Fruit fly (Drosophila melanogaster): ENCODE results near the gene ND-ASHI.
A peak's percentile ranks its signal among the peaks of the same experiment; 100 is the strongest.

ND-ASHI gene

DNA sequence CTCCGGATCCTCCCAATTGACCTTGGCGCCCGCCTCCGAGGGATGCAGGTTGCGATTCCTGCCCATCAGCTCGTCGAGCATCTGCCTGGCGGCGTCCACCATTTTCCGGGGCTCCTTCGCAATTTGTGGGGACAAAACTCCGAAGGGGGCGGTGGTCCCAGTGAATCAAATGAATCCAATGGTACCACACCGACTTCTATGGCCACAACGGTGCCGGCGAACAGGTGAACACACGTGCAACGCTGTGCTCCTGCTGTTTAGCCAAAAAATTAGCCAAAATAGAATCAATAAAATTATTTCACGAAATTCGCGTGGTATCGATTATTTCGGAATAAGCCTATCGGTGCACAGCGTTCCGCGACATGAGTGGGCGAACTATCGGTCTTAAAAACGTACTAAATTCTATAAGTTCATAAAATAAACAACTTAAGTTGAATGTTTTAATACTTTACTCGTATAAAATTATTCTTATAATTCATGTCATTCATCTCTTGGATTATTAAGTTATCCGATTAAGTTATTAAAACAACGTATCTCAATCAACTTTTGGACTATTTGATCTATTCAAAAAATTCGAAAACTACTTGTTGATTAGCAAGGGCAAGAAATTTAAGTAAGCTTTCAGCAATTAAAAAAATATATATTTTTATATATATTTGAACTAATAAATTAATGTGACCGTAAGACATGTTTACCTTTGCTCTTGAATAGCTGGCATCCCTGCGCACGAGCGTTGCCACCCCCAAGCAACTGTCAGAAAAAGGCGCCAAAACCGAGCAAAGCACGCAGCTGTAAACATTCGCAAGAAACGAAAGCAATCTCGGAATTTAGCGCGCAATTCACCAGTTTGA lies 5.1 kb downstream of the ND-ASHI start, which contains the start of the genes CG3198 and Mcm6 (continued):
- TF ChIP-seq Gsc (GFP tag; IDR thresholded peaks at IDR 0.05) (no peak), Lpt (GFP tag; optimal IDR thresholded peaks at IDR 0.05) (no peak), HLH4C (GFP tag; IDR thresholded peaks at IDR 0.05; ENCODE audit: partially characterized antibody) (peak; percentile 76), CG13424 (tag; optimal IDR thresholded peaks at IDR 0.05) (peak; percentile 7), Xrp1 (GFP tag; IDR thresholded peaks at IDR 0.05) (no peak), Lhr (GFP tag; optimal IDR thresholded peaks at IDR 0.05) (no peak), CG10267 (tag; optimal IDR thresholded peaks at IDR 0.05) (peak; percentile 28), fru (optimal IDR thresholded peaks at IDR 0.05) (no peak), dati (GFP tag; IDR thresholded peaks at IDR 0.05) (no peak), pan (optimal IDR thresholded peaks at IDR 0.05) (no peak), pan (GFP tag; optimal IDR thresholded peaks at IDR 0.05 in 1 of 2, IDR thresholded peaks at IDR 0.05 in 1 of 2) (no peak), otp (GFP tag; IDR thresholded peaks at IDR 0.05) (no peak), pita (GFP tag; optimal IDR thresholded peaks at IDR 0.05) (no peak), CG8944 (GFP tag; optimal IDR thresholded peaks at IDR 0.05) (no peak), Blimp-1 (GFP tag; optimal IDR thresholded peaks at IDR 0.05) (no peak), CG6175 (GFP tag; IDR thresholded peaks at IDR 0.05) (no peak), CG3847 (GFP tag; IDR thresholded peaks at IDR 0.05) (peak; percentile 66), CG18011 (GFP tag; optimal IDR thresholded peaks at IDR 0.05) (no peak)

DNA sequence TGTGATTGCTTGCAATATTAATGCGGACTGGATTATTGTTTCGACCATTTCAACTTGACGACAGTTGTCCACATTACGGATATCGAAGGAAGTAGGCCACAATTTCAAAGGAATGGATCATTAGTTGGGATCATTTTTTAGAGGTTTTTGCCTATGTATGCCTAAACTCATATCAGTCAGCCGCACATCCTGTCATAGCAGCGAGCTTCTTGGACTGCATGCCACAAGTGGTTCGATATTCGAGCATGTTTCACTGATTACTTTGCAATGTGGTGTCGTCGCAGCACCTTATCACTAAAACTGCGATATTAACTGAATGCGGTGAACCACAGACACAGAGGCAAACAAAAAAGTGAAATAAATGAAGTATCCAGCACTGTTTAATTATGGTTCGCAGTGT lies 14.9 kb downstream of the ND-ASHI start:
- TF ChIP-seq CG18011 (GFP tag; optimal IDR thresholded peaks at IDR 0.05) (peak; percentile 92), CG6683 (GFP tag; optimal IDR thresholded peaks at IDR 0.05) (no peak), gce (GFP tag; IDR thresholded peaks at IDR 0.05) (no peak)

DNA sequence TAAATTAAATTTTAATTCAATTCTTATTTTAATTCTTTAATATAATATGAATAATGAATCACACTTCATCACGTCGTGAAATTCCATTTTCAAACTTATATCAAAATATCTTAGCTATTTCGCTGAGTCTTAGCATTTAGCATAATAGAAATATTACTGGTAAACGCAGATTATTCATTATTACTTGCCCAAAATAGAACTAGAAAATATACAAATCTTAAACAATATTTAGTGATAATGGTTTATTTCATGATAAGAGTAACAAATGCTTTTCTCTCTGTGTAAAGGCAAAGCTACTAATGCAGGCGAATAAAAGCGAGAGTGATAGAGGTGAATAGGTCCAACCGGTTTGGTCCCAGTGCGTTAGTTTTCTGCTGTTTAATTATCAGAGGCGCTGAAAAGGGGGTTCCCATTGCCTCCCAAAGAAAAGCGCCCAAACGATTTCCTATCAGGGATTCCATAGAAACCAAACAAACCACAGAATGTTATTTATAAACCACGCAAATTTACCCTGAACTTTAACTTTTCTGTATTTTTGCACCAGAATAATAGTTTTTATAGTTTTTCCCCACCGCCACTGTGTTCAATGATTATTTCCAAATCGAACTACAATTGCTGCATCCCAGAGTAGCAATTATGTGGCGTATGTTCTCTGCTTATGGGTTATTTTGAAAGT lies 15.9 kb downstream of the ND-ASHI start:
- TF ChIP-seq CG14965 (GFP tag; optimal IDR thresholded peaks at IDR 0.05; ENCODE audit: borderline replicate concordance), result no peak
- TF ChIP-seq NfI (GFP tag; optimal IDR thresholded peaks at IDR 0.05), result peak; percentile 31
- peak; percentile 28 for TF ChIP-seq esg (GFP tag; conservative IDR thresholded peaks at IDR 0.05)
- TF ChIP-seq CG4424 (GFP tag; optimal IDR thresholded peaks at IDR 0.05), result no peak
- no peak for TF ChIP-seq nau (GFP tag; optimal IDR thresholded peaks at IDR 0.05)
- TF ChIP-seq vvl (GFP tag; IDR thresholded peaks at IDR 0.05), result peak; percentile 47
- no peak for TF ChIP-seq Atf6 (GFP tag; IDR thresholded peaks at IDR 0.05)
- TF ChIP-seq CG4360 (GFP tag; IDR thresholded peaks at IDR 0.05), result no peak
- TF ChIP-seq CG11247 (GFP tag; IDR thresholded peaks at IDR 0.05), result no peak
- TF ChIP-seq CG11085 (GFP tag; IDR thresholded peaks at IDR 0.05), result peak; percentile 12; the same call in 1 of the 2 replicates
- no peak for TF ChIP-seq CG8089 (GFP tag; optimal IDR thresholded peaks at IDR 0.05)
- TF ChIP-seq Dbx (GFP tag; IDR thresholded peaks at IDR 0.05), result 0 out of 3 replicates have a peak, but pooled peaks have one; percentile 34
- TF ChIP-seq usp (GFP tag; optimal IDR thresholded peaks at IDR 0.05), result no peak
- no peak for TF ChIP-seq p53 (GFP tag; optimal IDR thresholded peaks at IDR 0.05)
- TF ChIP-seq CG17912 (GFP tag; optimal IDR thresholded peaks at IDR 0.05), result no peak
- TF ChIP-seq kay (GFP tag; optimal IDR thresholded peaks at IDR 0.05), result no peak
- TF ChIP-seq CG17361 (GFP tag; IDR thresholded peaks at IDR 0.05), result peak; percentile 58; the same call in 1 of the 3 replicates
- TF ChIP-seq CG1602 (GFP tag; optimal IDR thresholded peaks at IDR 0.05), result no peak
- TF ChIP-seq slbo (GFP tag; IDR thresholded peaks at IDR 0.05), result peak; percentile 65
- TF ChIP-seq fd102C (GFP tag; optimal IDR thresholded peaks at IDR 0.05), result no peak
- TF ChIP-seq gro (GFP tag; optimal IDR thresholded peaks at IDR 0.05), result no peak
- TF ChIP-seq D19A (tag; optimal IDR thresholded peaks at IDR 0.05), result no peak
- no peak for TF ChIP-seq CG3838 (GFP tag; optimal IDR thresholded peaks at IDR 0.05)
- peak; percentile 46; the same call in 1 of the 2 replicates for TF ChIP-seq Xrp1 (GFP tag; IDR thresholded peaks at IDR 0.05)
- no peak for TF ChIP-seq CG9876 (GFP tag; optimal IDR thresholded peaks at IDR 0.05)
- no peak for TF ChIP-seq az2 (GFP tag; optimal IDR thresholded peaks at IDR 0.05)
- no peak for TF ChIP-seq zf30C (GFP tag; optimal IDR thresholded peaks at IDR 0.05)
- no peak for TF ChIP-seq CG5245 (GFP tag; optimal IDR thresholded peaks at IDR 0.05)

All from whole organism, embryonic.